Fruit fly (Drosophila melanogaster) whole organism, adult: ENCODE results near the gene scrt.

ENCODE experiments used
- CG11617 ChIP-seq: fragments of 200-800 bp; sonication (Bioruptor generic); optimal IDR thresholded peaks from 2 replicates; lab custom pipeline; 2017; ENCODE audit warnings: mild to moderate bottlenecking, missing biosample characterization, missing genetic modification reagents, missing genetic modification characterization
- CG14711 ChIP-seq: fragments of 200-800 bp; sonication (Bioruptor generic); optimal IDR thresholded peaks from 2 replicates; lab custom pipeline; 2018; ENCODE audit warnings: missing biosample characterization, mild to moderate bottlenecking, missing genetic modification characterization, moderate library complexity

- TF ChIP-seq CG14711 (tag; lab: Kevin White, UChicago) (peak; percentile 77), CG11617 (peak; percentile 70)
Measured at dm6 chr3L:3940075-3940819, 43.4 kb upstream of the scrt start, which contains the start of gene CG12766.
